Worm (Caenorhabditis elegans): ENCODE measurements around the gene srm-6.

DNA sequence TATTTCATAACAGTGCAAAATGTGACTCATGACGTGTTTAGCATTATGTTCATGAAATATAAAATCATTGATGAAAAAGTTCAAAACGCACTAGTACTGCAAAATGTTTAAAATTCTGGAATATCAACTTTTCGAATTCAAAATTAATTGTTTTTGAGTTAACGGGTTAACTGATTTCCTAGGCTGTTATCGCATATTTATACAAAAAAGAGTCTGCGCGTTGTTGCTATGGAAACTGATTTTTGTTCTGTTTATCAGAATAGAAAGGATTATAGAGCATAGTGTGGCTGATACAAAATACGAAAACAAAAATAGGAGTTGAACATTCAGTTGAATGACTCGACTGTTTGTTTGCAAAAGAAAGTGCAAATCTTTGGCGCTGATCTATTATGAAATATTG, 19.1 kb upstream of the srm-6 start:
- TF ChIP-seq sptf-2 (GFP tag; optimal IDR thresholded peaks at IDR 0.05) (no peak), nhr-27 (tag; optimal IDR thresholded peaks at IDR 0.05) (no peak)
